Worm (Caenorhabditis elegans): ENCODE results near the gene W09G12.8.

ce11 chrIV:1231589-1231988, 5.6 kb downstream of the W09G12.8 start, which contains the start of gene W09G12.6:
- no peak for TF ChIP-seq ztf-23 (GFP tag; IDR thresholded peaks at IDR 0.05)
- no peak for TF ChIP-seq flt-1 (GFP tag; IDR thresholded peaks at IDR 0.05)
